Fruit fly (Drosophila melanogaster): Measurements from ENCODE around the gene Rcd5.
A peak's percentile ranks its signal among the peaks of the same experiment; 100 is the strongest.

The Rcd5 gene

DNA sequence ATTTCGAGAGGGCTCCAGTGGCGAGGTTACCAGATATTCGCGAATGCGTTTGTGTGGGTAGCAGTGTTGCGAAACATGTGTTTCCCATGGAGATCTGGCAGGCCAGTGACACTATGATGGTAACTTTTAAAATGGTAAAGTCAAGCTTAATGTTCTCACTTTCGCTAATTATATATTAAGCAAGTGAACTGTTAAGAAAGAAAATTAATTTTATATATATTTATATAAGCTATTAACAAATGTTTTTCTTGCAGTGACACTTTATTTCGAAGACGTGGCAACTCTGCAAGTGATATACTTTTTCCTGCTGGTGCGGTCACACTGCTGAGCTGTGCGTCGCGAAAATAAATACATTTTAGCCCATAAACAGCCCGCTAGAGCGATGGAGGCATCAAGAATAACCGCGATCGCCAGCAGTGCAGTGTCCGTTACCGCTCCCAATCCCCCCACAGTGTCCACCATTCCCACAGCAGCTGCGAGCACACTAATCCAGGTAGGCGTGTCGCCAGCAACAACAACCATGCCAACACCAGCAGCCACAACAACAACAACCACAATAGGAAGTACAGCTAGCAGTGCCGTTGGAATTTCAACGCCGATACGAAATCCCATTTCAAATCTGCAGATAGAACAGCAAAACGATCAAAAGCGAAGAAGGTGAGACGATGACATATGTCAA is at the start of gene Rcd5, which contains the start of gene CG11593:
TSS of gene Rcd5 (plus strand) at position 283 of the 679 bp plus-strand sequence.
TSS of gene CG11593 (minus strand) at position 236 of the 679 bp plus-strand sequence.
- TF ChIP-seq Sox15 (GFP tag; optimal IDR thresholded peaks at IDR 0.05): peak; percentile 21
- peak; percentile 50 for TF ChIP-seq Sox14 (GFP tag; optimal IDR thresholded peaks at IDR 0.05)
- TF ChIP-seq Ets21C (GFP tag; optimal IDR thresholded peaks at IDR 0.05): no peak
- TF ChIP-seq CG10631 (GFP tag; optimal IDR thresholded peaks at IDR 0.05): peak; percentile 80
- no peak for TF ChIP-seq CG1621 (tag; optimal IDR thresholded peaks at IDR 0.05)
- TF ChIP-seq eg (GFP tag; IDR thresholded peaks at IDR 0.05): peak; percentile 79
- TF ChIP-seq CG6854 (GFP tag; optimal IDR thresholded peaks at IDR 0.05): no peak
- TF ChIP-seq CG8319 (GFP tag; optimal IDR thresholded peaks at IDR 0.05): peak; percentile 77
- TF ChIP-seq CG6163 (GFP tag; IDR thresholded peaks at IDR 0.05): peak; percentile 83
- peak; percentile 48 for TF ChIP-seq Lpt (GFP tag; optimal IDR thresholded peaks at IDR 0.05)
- no peak for TF ChIP-seq CG7368 (GFP tag; optimal IDR thresholded peaks at IDR 0.05)
- TF ChIP-seq fd59A (GFP tag; optimal IDR thresholded peaks at IDR 0.05): peak; percentile 11
- TF ChIP-seq CG31627 (GFP tag; optimal IDR thresholded peaks at IDR 0.05): peak; percentile 55
- no peak for TF ChIP-seq pdm3 (GFP tag; optimal IDR thresholded peaks at IDR 0.05)
- peak; percentile 71 for TF ChIP-seq CG11902 (GFP tag; optimal IDR thresholded peaks at IDR 0.05)
- peak; percentile 69 for TF ChIP-seq acj6 (GFP tag; optimal IDR thresholded peaks at IDR 0.05)
- peak; percentile 24 for TF ChIP-seq CG8632 (GFP tag; optimal IDR thresholded peaks at IDR 0.05)
- no peak for TF ChIP-seq CG3032 (tag; optimal IDR thresholded peaks at IDR 0.05)
- peak; percentile 51 for TF ChIP-seq CG15336 (GFP tag; IDR thresholded peaks at IDR 0.05)
- peak; percentile 66 for TF ChIP-seq CG32006 (GFP tag; optimal IDR thresholded peaks at IDR 0.05)
- peak; percentile 70 for TF ChIP-seq achi (GFP tag; optimal IDR thresholded peaks at IDR 0.05)
- TF ChIP-seq CG6792 (GFP tag; optimal IDR thresholded peaks at IDR 0.05): no peak
- no peak for TF ChIP-seq CG16779 (tag; optimal IDR thresholded peaks at IDR 0.05)
- TF ChIP-seq Gug (GFP tag; IDR thresholded peaks at IDR 0.05): peak; percentile 72
- TF ChIP-seq CG11294 (GFP tag; IDR thresholded peaks at IDR 0.05): peak; percentile 46; the same call in 1 of the 2 replicates
- peak; percentile 53 for TF ChIP-seq cyc (GFP tag; optimal IDR thresholded peaks at IDR 0.05)
- peak; percentile 50; the same call in 2 of the 3 replicates for TF ChIP-seq CG8119 (GFP tag; IDR thresholded peaks at IDR 0.05)
- TF ChIP-seq CG3919 (GFP tag; optimal IDR thresholded peaks at IDR 0.05): no peak
- TF ChIP-seq CG11762 (GFP tag; optimal IDR thresholded peaks at IDR 0.05; ENCODE audit: insufficient read depth): peak; percentile 4
- no peak for TF ChIP-seq CG6276 (GFP tag; optimal IDR thresholded peaks at IDR 0.05)
- peak; percentile 41 for TF ChIP-seq CG4318 (GFP tag; optimal IDR thresholded peaks at IDR 0.05)

DNA sequence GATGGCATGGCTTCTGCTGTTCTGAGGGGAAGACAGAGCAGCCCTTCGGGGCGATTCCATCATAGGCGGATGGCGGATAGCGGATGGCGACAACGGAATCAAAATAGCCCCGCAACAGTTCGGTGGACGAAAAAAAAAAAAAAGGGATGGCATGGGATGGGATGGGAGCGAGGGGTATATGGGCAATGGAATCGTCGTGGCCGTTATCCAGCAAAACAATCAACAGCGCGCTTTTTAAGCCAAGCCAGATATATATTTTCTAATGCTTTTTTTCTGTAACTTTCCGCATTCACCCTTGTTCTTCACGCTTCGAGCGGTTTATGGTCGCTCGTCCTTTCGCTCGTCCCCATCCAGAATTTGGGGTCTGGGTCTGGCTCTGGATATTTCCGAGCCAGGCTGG is 44.8 kb upstream of the Rcd5 start:
- TF ChIP-seq fd59A (GFP tag; optimal IDR thresholded peaks at IDR 0.05) (no peak), Blimp-1 (GFP tag; optimal IDR thresholded peaks at IDR 0.05) (no peak), topi (GFP tag; optimal IDR thresholded peaks at IDR 0.05) (no peak), CG6808 (GFP tag; optimal IDR thresholded peaks at IDR 0.05) (no peak), CG6854 (GFP tag; optimal IDR thresholded peaks at IDR 0.05) (no peak), CG8319 (GFP tag; optimal IDR thresholded peaks at IDR 0.05) (no peak), vri (GFP tag; optimal IDR thresholded peaks at IDR 0.05) (no peak), Eip78C (GFP tag) (no peak), Sox15 (GFP tag; optimal IDR thresholded peaks at IDR 0.05) (no peak), acj6 (GFP tag; optimal IDR thresholded peaks at IDR 0.05) (no peak), CG6163 (GFP tag; IDR thresholded peaks at IDR 0.05) (no peak)

DNA sequence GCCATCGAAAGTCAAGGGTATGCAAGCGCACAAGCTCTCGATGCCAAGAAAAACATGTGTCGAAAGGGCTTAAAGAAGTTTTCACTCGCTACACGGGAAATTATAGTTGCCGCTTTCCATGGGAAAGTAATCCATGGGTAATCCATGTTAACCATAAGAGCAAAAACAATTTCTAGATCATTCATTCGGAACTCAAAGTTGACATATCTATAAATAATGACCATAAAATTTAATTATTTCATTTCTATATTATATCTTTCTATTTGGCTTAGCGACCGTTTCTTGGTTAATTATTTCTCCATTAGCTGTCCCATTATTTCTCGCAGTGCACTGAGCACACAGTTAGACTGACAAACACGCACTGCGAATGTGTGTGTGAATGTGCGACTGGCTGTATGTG is 39.6 kb upstream of the Rcd5 start:
- TF ChIP-seq CG16779 (tag; optimal IDR thresholded peaks at IDR 0.05): no peak
- no peak for TF ChIP-seq Blimp-1 (GFP tag; optimal IDR thresholded peaks at IDR 0.05)
- no peak for TF ChIP-seq CG31627 (GFP tag; optimal IDR thresholded peaks at IDR 0.05)
- TF ChIP-seq CG7368 (GFP tag; optimal IDR thresholded peaks at IDR 0.05): no peak
- peak; percentile 9 for TF ChIP-seq CG8632 (GFP tag; optimal IDR thresholded peaks at IDR 0.05)
- TF ChIP-seq eg (GFP tag; IDR thresholded peaks at IDR 0.05): no peak
- TF ChIP-seq OdsH (GFP tag; optimal IDR thresholded peaks at IDR 0.05): peak; percentile 27
- TF ChIP-seq CG10669 (GFP tag; optimal IDR thresholded peaks at IDR 0.05): no peak
- peak; percentile 16 for TF ChIP-seq CG10631 (GFP tag; optimal IDR thresholded peaks at IDR 0.05)
- TF ChIP-seq Eip75B (GFP tag; optimal IDR thresholded peaks at IDR 0.05): no peak
- no peak for TF ChIP-seq topi (GFP tag; optimal IDR thresholded peaks at IDR 0.05)
- TF ChIP-seq Eip93F (GFP tag; optimal IDR thresholded peaks at IDR 0.05): no peak
- no peak for TF ChIP-seq Smox (GFP tag; optimal IDR thresholded peaks at IDR 0.05)
- peak; percentile 22 for TF ChIP-seq pdm3 (GFP tag; optimal IDR thresholded peaks at IDR 0.05)
- TF ChIP-seq CG9139 (GFP tag; optimal IDR thresholded peaks at IDR 0.05): no peak
- TF ChIP-seq acj6 (GFP tag; optimal IDR thresholded peaks at IDR 0.05): peak; percentile 48
- peak; percentile 1 for TF ChIP-seq CG4318 (GFP tag; optimal IDR thresholded peaks at IDR 0.05)
- peak; percentile 53 for TF ChIP-seq svp (GFP tag)
- TF ChIP-seq achi (GFP tag; optimal IDR thresholded peaks at IDR 0.05): peak; percentile 16
- TF ChIP-seq dac (GFP tag; optimal IDR thresholded peaks at IDR 0.05): no peak
- no peak for TF ChIP-seq Hr38 (GFP tag; optimal IDR thresholded peaks at IDR 0.05)
- peak; percentile 39 for TF ChIP-seq fd59A (GFP tag; optimal IDR thresholded peaks at IDR 0.05)
- no peak for TF ChIP-seq net (GFP tag; optimal IDR thresholded peaks at IDR 0.05)
- peak; percentile 4 for TF ChIP-seq Hr4 (GFP tag; optimal IDR thresholded peaks at IDR 0.05)
